Worm (Caenorhabditis elegans) whole organism, L4/young adult: Measurements from ENCODE around the gene glb-12.

ENCODE experiments used
- dao-5 ChIP-seq: sonication (generic microtip); optimal IDR thresholded peaks from 2 replicates; lab custom pipeline; 2016; ENCODE audit warnings: missing genotype, missing genetic modification characterization, moderate library complexity, missing compliant biosample characterization
- him-1 ChIP-seq: sonication (generic microtip); optimal IDR thresholded peaks from 2 replicates; lab custom pipeline; 2016; ENCODE audit warnings: missing genotype, missing genetic modification reagents, missing genetic modification characterization, missing compliant biosample characterization

ce11 chrII:10778026-10778425 is 46.6 kb upstream of the glb-12 start, which contains the start of gene mpz-1:
- TF ChIP-seq him-1 (tag; lab: Kevin White, UChicago) = no peak
- no peak for TF ChIP-seq dao-5
